Fruit fly (Drosophila melanogaster) S2 (cell line): ENCODE results near the gene CG16986.
A peak's percentile ranks its signal among the peaks of the same experiment; 100 is the strongest.

Source experiments
- CG8478 ChIP-seq: fragments of >200 bp; optimal IDR thresholded peaks from 2 replicates; lab custom pipeline; 2018
- CTCF ChIP-seq, 2 experiments: fragments of >200 bp; optimal IDR thresholded peaks; 2 replicates each; lab custom pipeline; 2018

CG16986 gene

DNA sequence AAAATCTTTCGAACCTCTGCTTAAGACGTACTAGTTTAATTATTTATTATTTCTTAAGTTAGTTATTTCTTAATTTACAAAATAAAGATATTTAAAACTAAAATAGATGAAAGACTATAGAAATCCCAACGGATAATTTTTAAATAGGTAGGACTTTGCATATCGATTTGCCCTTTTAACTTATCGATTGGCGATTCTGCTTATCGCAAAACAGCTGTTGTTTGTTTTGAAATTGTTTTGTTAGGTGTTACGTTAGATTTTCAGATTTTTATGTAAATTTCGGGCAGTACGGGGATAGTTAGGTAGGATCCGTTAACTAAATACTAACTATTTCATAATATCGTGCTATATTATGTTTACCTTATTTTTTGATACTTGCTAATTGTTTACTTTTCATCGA lies at the start of gene CG16986:
TSS of gene CG16986 (plus strand) at position 188 of the 400 bp plus-strand sequence.
- no peak for TF ChIP-seq CTCF (optimal IDR thresholded peaks at IDR 0.05; lab: Kevin White, UChicago)
- no peak for TF ChIP-seq CG8478 (lab: Kevin White, UChicago)

DNA sequence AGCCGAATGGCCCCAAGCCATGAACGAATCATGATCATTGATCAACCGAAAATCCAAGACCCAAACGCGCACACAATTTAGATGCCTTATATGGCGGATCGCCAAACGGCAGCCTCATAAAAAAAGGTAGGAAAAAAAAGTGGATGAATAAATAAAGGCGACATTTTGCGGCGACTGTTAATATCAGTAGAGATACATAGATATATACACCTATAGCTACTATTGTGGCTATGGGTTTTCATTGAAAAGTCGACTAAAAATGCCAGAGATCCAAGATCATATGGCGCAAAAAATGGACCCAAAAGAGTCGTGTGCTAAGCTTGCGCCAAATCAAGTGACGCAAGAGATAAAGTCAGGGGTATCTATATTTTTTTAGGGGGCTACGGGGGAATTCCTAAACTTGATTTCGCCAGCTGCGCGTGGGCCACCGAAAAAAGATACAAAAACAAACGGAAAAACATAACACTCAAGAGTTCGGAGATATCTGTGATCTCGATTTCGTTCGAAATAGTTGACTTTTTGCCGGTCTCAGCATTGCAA lies 48.9 kb upstream of the CG16986 start:
- TF ChIP-seq CG8478 (lab: Kevin White, UChicago) (no peak), CTCF (optimal IDR thresholded peaks at IDR 0.05; lab: Kevin White, UChicago) (no peak)

DNA sequence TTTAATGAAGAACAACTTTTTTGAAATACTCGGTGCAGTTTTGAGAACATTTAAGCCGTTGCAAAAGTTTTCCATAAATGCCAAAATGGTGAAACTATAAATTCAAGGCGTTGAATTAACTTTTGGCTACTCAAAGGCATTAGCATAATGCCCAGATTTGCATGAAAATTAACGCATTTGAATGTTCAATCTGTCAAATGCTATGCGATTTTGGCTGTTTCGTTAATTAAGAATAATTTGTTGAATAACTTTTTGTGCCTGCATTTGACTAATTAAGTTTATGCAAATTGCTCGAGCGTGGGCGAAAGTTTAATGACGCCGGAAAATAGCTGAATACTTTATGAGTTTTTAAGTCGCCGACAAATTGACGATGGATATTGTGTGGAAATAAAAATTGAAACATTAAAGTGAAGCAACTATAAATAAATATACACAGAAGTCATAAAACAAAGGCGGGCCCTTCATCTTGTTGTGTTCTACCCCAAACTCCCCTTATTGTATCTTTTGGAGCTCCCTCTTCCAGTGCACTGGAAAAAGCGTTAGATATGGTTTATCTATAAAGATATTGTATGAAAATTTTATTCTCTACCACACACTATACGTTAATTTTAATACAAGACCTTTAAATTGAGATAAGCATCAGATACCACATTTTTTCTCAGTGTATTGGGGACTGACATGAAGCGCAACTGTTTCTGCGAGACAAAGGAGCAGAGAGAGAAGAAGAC lies 47.9 kb upstream of the CG16986 start:
- no peak for TF ChIP-seq CG8478 (lab: Kevin White, UChicago)

DNA sequence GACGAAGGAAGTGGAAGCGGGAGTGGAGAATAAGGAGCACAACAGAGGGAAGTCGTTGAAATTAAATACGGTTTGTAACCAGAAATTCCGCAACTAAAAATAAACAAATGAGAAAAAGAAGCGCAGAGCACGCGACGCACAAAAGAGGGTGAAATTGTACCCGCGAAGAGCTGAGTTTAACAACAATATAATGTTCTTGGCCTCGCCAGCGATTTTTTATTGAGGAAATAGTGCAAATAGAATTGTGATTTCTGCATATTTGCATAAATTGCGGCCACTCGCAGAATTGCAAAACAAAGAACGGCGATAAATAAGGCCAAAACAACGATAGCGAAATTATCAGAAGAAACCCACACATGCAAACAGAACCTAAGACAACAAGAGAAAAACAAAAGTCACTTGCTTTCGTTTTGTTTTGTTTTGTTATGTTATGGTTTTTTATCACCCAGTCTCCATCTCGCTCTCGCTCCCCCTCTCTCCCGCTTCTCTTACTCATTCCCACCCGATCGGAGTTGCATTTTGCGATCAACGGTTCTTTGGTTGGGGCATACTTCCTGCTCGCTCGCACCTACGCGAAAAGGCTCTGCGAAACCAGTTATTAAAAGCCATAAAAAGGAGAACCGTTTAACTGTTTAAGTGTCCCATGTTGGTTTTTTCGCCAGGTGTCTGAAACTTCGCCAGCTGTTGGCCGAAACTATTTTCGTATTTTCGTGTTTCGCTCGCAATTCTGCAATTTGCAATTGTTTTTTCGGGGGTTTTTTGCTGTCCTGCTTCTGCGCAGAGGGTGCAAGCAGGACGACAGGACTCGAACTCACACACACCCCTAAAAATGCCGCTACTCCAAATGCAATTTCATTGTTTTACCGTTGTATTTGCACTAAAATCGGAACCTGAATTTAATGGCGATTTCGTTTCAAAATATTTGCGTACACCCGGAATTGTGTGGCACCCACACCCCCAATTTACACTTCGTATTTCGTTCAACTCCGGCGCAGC lies 47.0 kb upstream of the CG16986 start:
- TF ChIP-seq CG8478 (lab: Kevin White, UChicago) (no peak), CTCF (optimal IDR thresholded peaks at IDR 0.05; lab: Kevin White, UChicago) (no peak)

DNA sequence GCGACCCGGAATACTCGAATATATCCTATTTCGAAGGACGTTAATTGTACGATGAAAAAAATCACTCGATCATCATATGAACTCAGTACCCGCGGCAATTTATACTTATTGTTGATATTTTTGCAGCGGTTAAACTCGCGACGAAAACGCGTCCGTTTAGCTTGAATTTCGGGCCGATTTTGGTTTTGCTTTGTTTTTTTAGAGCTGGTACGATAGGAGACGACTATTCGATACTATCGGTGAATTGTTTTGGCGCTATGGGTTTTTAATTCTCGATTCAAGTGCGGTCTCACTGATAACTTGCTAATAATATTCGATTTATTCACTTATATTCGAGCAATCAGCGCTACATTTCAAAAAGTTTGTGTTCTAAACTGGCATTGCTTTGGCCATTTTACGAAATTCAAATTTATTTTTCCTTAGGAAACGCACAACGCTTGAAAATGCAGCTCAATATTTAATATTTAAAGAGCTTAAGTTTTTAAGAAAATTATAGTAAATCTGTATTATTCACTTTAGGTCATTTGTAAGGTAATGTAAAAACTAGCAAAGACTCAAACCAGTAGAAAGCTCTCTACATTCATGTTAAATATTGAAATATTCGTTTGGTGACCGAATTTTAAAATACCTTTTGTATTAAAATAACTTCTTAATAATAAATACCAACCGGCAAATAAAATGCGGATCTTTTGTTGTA lies 45.9 kb upstream of the CG16986 start, which contains the start of gene Spn:
TSS of gene Spn (minus strand) at position 175 of the 697 bp plus-strand sequence.
- no peak for TF ChIP-seq CG8478 (lab: Kevin White, UChicago)
- peak; percentile 42 to 55 for TF ChIP-seq CTCF (optimal IDR thresholded peaks at IDR 0.05; lab: Kevin White, UChicago)

DNA sequence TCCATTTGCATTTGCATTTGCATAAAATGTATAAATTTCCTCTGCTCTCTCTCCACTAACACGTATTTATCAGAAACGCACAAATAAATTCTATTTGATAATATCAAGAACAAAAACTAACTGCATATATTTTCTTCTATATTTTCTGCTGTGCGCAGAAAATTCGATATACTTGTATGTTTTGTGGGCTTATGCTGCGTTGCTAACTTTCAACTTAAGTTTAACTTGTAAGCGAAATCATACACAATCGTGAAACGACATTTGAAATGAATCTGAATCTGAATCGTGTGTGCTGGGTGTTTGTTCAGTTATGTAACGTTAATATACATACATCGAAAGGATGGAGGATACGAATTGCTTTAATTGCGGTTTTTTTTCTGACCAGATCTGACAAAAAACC lies 44.5 kb upstream of the CG16986 start:
- TF ChIP-seq CG8478 (lab: Kevin White, UChicago) (no peak), CTCF (optimal IDR thresholded peaks at IDR 0.05; lab: Kevin White, UChicago) (no peak)

DNA sequence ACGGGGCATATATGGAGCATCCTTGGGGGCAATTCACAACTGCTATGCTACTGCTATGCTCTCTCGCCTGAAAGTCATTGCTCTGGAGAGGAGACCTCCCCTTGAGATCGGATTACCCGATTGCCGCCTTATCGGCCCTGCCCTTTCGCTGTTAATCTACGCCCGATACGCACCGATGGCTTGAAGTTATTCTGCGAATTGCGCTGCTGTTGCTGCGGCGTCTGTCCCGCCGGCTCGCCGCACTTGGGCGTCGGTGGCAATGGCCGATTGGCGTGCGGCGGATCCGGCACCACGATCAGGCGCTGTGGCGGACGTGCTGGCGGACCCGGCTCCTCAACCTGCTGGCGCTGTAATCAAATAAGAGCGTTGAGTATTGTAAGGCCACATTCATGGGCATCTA lies 34.1 kb upstream of the CG16986 start:
- TF ChIP-seq CTCF (optimal IDR thresholded peaks at IDR 0.05; lab: Kevin White, UChicago) (no peak), CG8478 (lab: Kevin White, UChicago) (no peak)

DNA sequence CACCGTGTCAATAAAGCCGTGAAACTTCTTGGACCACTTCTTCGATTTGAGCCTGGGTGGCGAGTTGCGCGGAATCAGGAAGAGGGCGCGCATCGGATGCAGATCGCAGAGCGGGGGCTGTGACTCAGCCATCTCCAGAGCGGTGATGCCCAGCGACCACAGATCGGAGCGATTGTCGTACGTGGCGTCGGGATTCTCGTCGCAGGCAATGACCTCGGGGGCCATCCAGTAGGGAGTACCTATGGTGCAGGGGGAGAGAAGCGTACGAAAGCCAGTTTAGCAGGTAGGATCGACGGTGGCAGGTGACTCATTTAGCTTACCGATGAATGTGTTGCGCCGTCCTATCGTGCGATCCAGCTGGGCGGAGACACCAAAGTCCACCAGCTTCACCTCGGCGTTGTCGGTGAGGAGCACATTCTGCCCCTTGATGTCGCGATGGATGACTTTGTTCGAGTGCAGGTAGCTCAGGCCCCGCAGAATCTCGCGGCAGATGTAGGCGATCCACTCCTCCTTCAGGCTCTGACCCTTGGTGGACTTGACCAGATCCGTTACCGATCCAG lies 33.0 kb upstream of the CG16986 start:
- TF ChIP-seq CG8478 (lab: Kevin White, UChicago) (no peak), CTCF (optimal IDR thresholded peaks at IDR 0.05; lab: Kevin White, UChicago) (no peak)

DNA sequence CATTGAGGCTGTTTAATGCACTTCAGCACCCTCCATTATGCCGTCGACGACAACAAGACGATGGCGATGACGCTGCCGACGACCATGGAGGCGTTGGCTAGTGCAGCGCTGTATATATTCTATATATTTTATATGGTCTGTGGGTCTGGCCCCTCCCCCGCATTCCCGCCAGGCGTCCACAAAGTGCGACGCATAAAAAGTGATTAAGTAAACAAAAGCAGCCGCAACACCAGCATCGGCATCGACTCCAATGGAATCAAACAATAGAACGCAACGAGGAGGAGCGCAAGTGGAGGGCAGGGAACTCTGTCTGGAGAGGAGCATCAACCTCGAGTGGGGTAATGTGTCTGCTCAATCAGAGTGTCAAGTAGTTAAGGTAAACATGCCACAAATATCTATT lies 31.9 kb upstream of the CG16986 start:
- TF ChIP-seq CG8478 (lab: Kevin White, UChicago) (no peak), CTCF (optimal IDR thresholded peaks at IDR 0.05; lab: Kevin White, UChicago) (no peak)

DNA sequence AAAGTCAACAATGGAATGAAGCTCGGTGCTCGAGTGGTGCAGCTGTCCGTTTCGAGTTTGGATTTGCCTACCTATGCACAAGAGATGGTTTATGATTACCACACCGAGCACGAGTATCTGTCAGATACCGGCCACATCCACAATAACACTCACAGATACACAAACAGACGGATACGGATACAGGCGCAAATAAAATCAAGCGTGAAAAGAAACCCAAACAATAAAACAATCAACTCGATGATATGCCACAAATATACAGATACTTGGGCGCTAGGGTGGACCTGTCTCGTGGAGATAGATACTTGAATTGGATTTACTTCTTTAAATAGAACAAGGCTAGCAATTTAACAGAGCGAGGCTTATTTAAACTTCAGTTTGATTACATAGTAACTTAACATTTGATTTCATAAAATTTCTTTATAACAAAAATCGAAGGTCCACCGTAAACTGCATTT lies 29.8 kb upstream of the CG16986 start:
- TF ChIP-seq CTCF (optimal IDR thresholded peaks at IDR 0.05; lab: Kevin White, UChicago) (no peak), CG8478 (lab: Kevin White, UChicago) (no peak)

DNA sequence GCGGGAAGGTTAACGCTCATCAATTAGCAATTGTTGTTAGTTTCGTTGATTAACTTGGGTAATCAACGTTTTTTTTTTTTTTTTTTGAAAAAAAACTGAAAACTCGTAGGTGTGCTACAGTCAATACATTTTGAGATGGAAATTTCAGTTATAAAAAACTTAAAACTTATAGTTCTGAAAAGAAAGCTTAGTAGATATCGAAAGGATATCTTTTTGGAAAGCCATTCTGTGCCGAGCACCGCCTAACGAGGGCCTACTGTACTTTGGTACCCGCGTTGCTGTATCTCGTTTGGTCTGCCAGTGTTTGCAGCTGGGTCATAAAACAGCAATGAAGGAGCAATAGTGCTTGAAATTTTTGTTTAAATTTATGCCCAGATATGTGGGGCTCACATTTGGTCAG lies 28.2 kb upstream of the CG16986 start:
- TF ChIP-seq CTCF (optimal IDR thresholded peaks at IDR 0.05; lab: Kevin White, UChicago) (no peak), CG8478 (lab: Kevin White, UChicago) (no peak)

DNA sequence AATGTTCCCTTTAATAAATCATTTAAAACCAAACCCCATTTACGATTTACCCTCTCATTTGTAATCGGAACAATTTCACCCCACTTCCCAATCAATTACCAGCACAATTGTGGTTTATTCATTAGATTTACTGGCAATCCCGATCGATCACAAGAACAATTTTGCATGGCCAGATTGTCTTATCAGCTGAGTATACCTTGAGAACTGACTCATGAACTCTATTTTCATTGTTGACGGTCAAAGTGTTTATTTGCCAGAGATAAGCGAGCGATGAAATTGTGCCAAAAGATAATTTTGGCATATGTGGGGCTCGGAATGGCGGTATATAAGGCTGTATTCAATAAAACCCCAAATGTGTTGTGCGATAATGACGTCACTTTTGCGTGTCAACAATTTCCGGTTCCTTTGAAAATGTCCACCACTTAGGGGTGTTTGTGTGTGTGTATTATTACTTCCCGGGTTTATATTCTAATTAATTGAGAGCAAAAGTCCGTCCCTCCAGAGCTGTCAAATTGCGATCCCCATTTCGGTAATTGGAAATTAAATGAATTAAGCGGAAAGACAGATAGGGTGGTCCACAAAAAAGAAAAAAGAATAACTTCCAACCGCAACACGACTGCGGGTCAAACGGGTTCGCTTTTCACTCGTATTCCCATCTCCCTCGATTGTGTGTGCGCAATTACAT lies 27.1 kb upstream of the CG16986 start:
- TF ChIP-seq CG8478 (lab: Kevin White, UChicago) (no peak), CTCF (optimal IDR thresholded peaks at IDR 0.05; lab: Kevin White, UChicago) (no peak)

DNA sequence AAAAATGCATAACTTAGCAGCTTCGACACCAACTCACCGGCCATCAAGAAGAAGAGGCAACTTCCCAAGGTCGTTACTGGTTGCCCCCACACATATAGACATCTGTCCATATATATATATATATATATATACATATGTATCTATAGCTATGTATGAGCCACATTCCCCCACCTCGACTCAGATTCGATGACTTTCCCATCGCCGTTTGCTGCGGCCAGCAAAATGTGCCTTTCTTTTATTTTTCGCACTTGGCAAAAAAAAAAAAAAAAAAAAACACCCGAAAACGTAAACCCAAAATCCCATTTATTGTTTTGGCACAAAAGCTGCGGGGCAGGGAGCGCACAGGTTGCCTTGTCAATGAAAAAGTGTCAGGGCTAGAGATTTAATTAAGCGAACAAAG lies 25.4 kb upstream of the CG16986 start:
- no peak for TF ChIP-seq CG8478 (lab: Kevin White, UChicago)
- no peak for TF ChIP-seq CTCF (optimal IDR thresholded peaks at IDR 0.05; lab: Kevin White, UChicago)
